Fruit fly (Drosophila melanogaster): ENCODE data around the gene CG8086.

The CG8086 gene

dm6 chr2L:8289352-8290091 is 32.2 kb upstream of the CG8086 start (continued):
- TF ChIP-seq CG15479 (GFP tag; optimal IDR thresholded peaks at IDR 0.05) (peak; percentile 36), ara (GFP tag; IDR thresholded peaks at IDR 0.05) (peak; percentile 35; the same call in 1 of the 2 replicates), dm (GFP tag; optimal IDR thresholded peaks at IDR 0.05) (no peak), Bgb (GFP tag; IDR thresholded peaks at IDR 0.05; ENCODE audit: partially characterized antibody) (no peak), kni (GFP tag; optimal IDR thresholded peaks at IDR 0.05) (peak; percentile 84), CG12769 (tag; optimal IDR thresholded peaks at IDR 0.05) (no peak), ac (GFP tag; optimal IDR thresholded peaks at IDR 0.05) (peak; percentile 59), CG6791 (GFP tag; IDR thresholded peaks at IDR 0.05; ENCODE audit: partially characterized antibody) (no peak), bcd (GFP tag; optimal IDR thresholded peaks at IDR 0.05) (no peak), twi (tag; optimal IDR thresholded peaks at IDR 0.05) (peak; percentile 68), gcm2 (GFP tag; optimal IDR thresholded peaks at IDR 0.05) (no peak), hb (GFP tag; IDR thresholded peaks at IDR 0.05; ENCODE audit: partially characterized antibody) (no peak), CG13424 (tag; optimal IDR thresholded peaks at IDR 0.05) (no peak), ham (GFP tag; IDR thresholded peaks at IDR 0.05) (no peak), CHES-1-like (GFP tag; optimal IDR thresholded peaks at IDR 0.05) (no peak), grau (tag; optimal IDR thresholded peaks at IDR 0.05) (no peak), Drgx (GFP tag; IDR thresholded peaks at IDR 0.05) (no peak), CG12942 (GFP tag; optimal IDR thresholded peaks at IDR 0.05) (no peak), CG9817 (tag; optimal IDR thresholded peaks at IDR 0.05) (no peak), CG18619 (GFP tag; optimal IDR thresholded peaks at IDR 0.05) (no peak), lola (GFP tag; optimal IDR thresholded peaks at IDR 0.05) (peak in 1 of 3 experiments; percentile 9), CG10267 (tag; optimal IDR thresholded peaks at IDR 0.05) (no peak), pnt (GFP tag; optimal IDR thresholded peaks at IDR 0.05) (no peak), Nf-YA (GFP tag; IDR thresholded peaks at IDR 0.05) (no peak), Sry-β (GFP tag; optimal IDR thresholded peaks at IDR 0.05) (no peak), CG4360 (GFP tag; IDR thresholded peaks at IDR 0.05) (no peak), CG15601 (tag; optimal IDR thresholded peaks at IDR 0.05) (peak; percentile 9), Kr (GFP tag; optimal IDR thresholded peaks at IDR 0.05) (peak; percentile 67), PHDP (tag; optimal IDR thresholded peaks at IDR 0.05) (no peak), CG2199 (GFP tag; IDR thresholded peaks at IDR 0.05) (peak; percentile 30; the same call in 1 of the 3 replicates), CG17186 (GFP tag; optimal IDR thresholded peaks at IDR 0.05) (no peak), gro (GFP tag; optimal IDR thresholded peaks at IDR 0.05) (no peak), gem (tag; optimal IDR thresholded peaks at IDR 0.05) (no peak), CG17568 (GFP tag; optimal IDR thresholded peaks at IDR 0.05) (no peak), ewg (GFP tag; optimal IDR thresholded peaks at IDR 0.05) (no peak), E2f1 (GFP tag; IDR thresholded peaks at IDR 0.05) (no peak), pros (GFP tag; optimal IDR thresholded peaks at IDR 0.05) (peak; percentile 56), klu (GFP tag; IDR thresholded peaks at IDR 0.05) (no peak), B-H2 (GFP tag; optimal IDR thresholded peaks at IDR 0.05) (no peak), Ptx1 (GFP tag; IDR thresholded peaks at IDR 0.05) (no peak), CG1233 (GFP tag; optimal IDR thresholded peaks at IDR 0.05) (no peak), CG34224 (GFP tag; IDR thresholded peaks at IDR 0.05; ENCODE audit: partially characterized antibody) (no peak), BEAF-32 (GFP tag; optimal IDR thresholded peaks at IDR 0.05) (no peak), CG15696 (tag; optimal IDR thresholded peaks at IDR 0.05) (peak; percentile 53), CG30431 (GFP tag; optimal IDR thresholded peaks at IDR 0.05) (no peak), NC2β (GFP tag; optimal IDR thresholded peaks at IDR 0.05) (no peak), HHEX (GFP tag; optimal IDR thresholded peaks at IDR 0.05) (no peak), caup (GFP tag; optimal IDR thresholded peaks at IDR 0.05; ENCODE audit: severe bottlenecking) (no peak)

Data from whole organism, embryonic.